Fruit fly (Drosophila melanogaster) whole organism, prepupa: ENCODE results near the gene Lcp65Ad.

ENCODE experiments used
- Blimp-1 ChIP-seq: fragments of 200-800 bp; sonication (Bioruptor generic); optimal IDR thresholded peaks from 3 replicates; lab custom pipeline; 2017; ENCODE audit warnings: missing biosample characterization, missing genetic modification characterization, mild to moderate bottlenecking, moderate library complexity, missing genetic modification reagents
- CG10669 ChIP-seq: fragments of 200-800 bp; sonication (Bioruptor generic); optimal IDR thresholded peaks from 3 replicates; lab custom pipeline; 2018; ENCODE audit warnings: missing biosample characterization, mild to moderate bottlenecking, missing genetic modification characterization, moderate library complexity
- CG11294 ChIP-seq: fragments of 200-800 bp; sonication (Bioruptor generic); IDR thresholded peaks from 2 replicates; pipeline ENCODE4 v1.3.6; 2022; ENCODE audit warnings: missing biosample characterization, missing genetic modification characterization
- CG11762 ChIP-seq: fragments of 200-800 bp; sonication (Bioruptor generic); optimal IDR thresholded peaks from 3 replicates; lab custom pipeline; 2016; ENCODE audit warnings: missing biosample characterization, missing genetic modification characterization; ENCODE audit not compliant: insufficient read depth
- CG11902 ChIP-seq: fragments of 200-800 bp; sonication (Bioruptor generic); optimal IDR thresholded peaks from 3 replicates; lab custom pipeline; 2016; ENCODE audit warnings: missing biosample characterization, missing genetic modification characterization
- CG1621 ChIP-seq: fragments of 200-800 bp; sonication (Bioruptor generic); optimal IDR thresholded peaks from 3 replicates; lab custom pipeline; 2018; ENCODE audit warnings: missing biosample characterization, mild to moderate bottlenecking, missing genetic modification characterization
- CG3032 ChIP-seq: fragments of 200-800 bp; optimal IDR thresholded peaks from 2 replicates; lab custom pipeline; 2019; ENCODE audit warnings: missing biosample characterization, mild to moderate bottlenecking, missing genetic modification characterization, moderate library complexity
- CG31627 ChIP-seq: fragments of 200-800 bp; sonication (Bioruptor generic); optimal IDR thresholded peaks from 3 replicates; lab custom pipeline; 2016; ENCODE audit warnings: missing biosample characterization, missing genetic modification characterization
- CG32006 ChIP-seq: fragments of 200-800 bp; sonication (Bioruptor generic); optimal IDR thresholded peaks from 3 replicates; lab custom pipeline; 2017; ENCODE audit warnings: missing biosample characterization, mild to moderate bottlenecking, missing genetic modification characterization
- CG34406 ChIP-seq: fragments of 200-800 bp; sonication (Bioruptor generic); optimal IDR thresholded peaks from 3 replicates; lab custom pipeline; 2016; ENCODE audit warnings: missing biosample characterization, missing genetic modification characterization
- CG3919 ChIP-seq: fragments of 200-800 bp; sonication (Bioruptor generic); optimal IDR thresholded peaks from 3 replicates; lab custom pipeline; 2016; ENCODE audit warnings: missing biosample characterization, missing genetic modification characterization
- CG6808 ChIP-seq: fragments of 200-800 bp; sonication (Bioruptor generic); optimal IDR thresholded peaks from 3 replicates; lab custom pipeline; 2017; ENCODE audit warnings: missing biosample characterization, missing genetic modification characterization, mild to moderate bottlenecking, moderate library complexity, missing genetic modification reagents
- CG8319 ChIP-seq: fragments of 200-800 bp; sonication (Bioruptor generic); optimal IDR thresholded peaks from 3 replicates; lab custom pipeline; 2016; ENCODE audit warnings: missing biosample characterization, missing genetic modification characterization
- CG9139 ChIP-seq: fragments of 200-800 bp; sonication (Bioruptor generic); optimal IDR thresholded peaks from 3 replicates; lab custom pipeline; 2017; ENCODE audit warnings: missing biosample characterization, mild to moderate bottlenecking, missing genetic modification characterization
- Eip75B ChIP-seq: fragments of 200-800 bp; sonication (Bioruptor generic); optimal IDR thresholded peaks from 3 replicates; lab custom pipeline; 2016; ENCODE audit warnings: missing biosample characterization, missing genetic modification characterization
- Eip78C ChIP-seq: fragments of 200-800 bp; sonication (Bioruptor generic); peaks from one replicate; lab custom pipeline; 2016; ENCODE audit warnings: missing biosample characterization, missing genetic modification characterization
- Eip93F ChIP-seq: fragments of 200-800 bp; sonication (Bioruptor generic); optimal IDR thresholded peaks from 2 replicates; lab custom pipeline; 2016; ENCODE audit warnings: missing biosample characterization, mild to moderate bottlenecking, missing genetic modification characterization
- Gug ChIP-seq: fragments of 200-800 bp; sonication (Bioruptor generic); IDR thresholded peaks from 2 replicates; pipeline ENCODE4 v1.3.6; 2022; ENCODE audit warnings: missing biosample characterization, missing genetic modification characterization
- Hr38 ChIP-seq: sonication (Bioruptor generic); optimal IDR thresholded peaks from 2 replicates; lab custom pipeline; 2016; ENCODE audit warnings: missing biosample characterization, missing genetic modification characterization
- Hr39 ChIP-seq: fragments of 200-800 bp; sonication (Bioruptor generic); optimal IDR thresholded peaks from 2 replicates; lab custom pipeline; 2016; ENCODE audit warnings: missing biosample characterization, missing genetic modification characterization
- Hr4 ChIP-seq: fragments of 200-800 bp; sonication (Bioruptor generic); optimal IDR thresholded peaks from 3 replicates; lab custom pipeline; 2016; ENCODE audit warnings: missing biosample characterization, missing genetic modification characterization
- Lpt ChIP-seq: fragments of 200-800 bp; sonication (Bioruptor generic); optimal IDR thresholded peaks from 3 replicates; lab custom pipeline; 2016; ENCODE audit warnings: missing biosample characterization, missing genetic modification characterization
- Met ChIP-seq: fragments of 200-800 bp; sonication (Bioruptor generic); optimal IDR thresholded peaks from 3 replicates; lab custom pipeline; 2016; ENCODE audit warnings: missing biosample characterization, missing genetic modification characterization
- Smox ChIP-seq: fragments of 200-800 bp; sonication (Bioruptor generic); optimal IDR thresholded peaks from 3 replicates; lab custom pipeline; 2016; ENCODE audit warnings: missing biosample characterization, missing genetic modification characterization
- Sox102F ChIP-seq: fragments of 200-800 bp; sonication (Bioruptor generic); optimal IDR thresholded peaks from 2 replicates; lab custom pipeline; 2016; ENCODE audit warnings: missing biosample characterization, mild to moderate bottlenecking, missing genetic modification characterization
- Sox14 ChIP-seq: fragments of 200-800 bp; sonication (Bioruptor generic); optimal IDR thresholded peaks from 3 replicates; lab custom pipeline; 2016; ENCODE audit warnings: missing biosample characterization, missing genetic modification characterization
- Sox15 ChIP-seq: fragments of 200-800 bp; sonication (Bioruptor generic); optimal IDR thresholded peaks from 3 replicates; lab custom pipeline; 2016; ENCODE audit warnings: missing biosample characterization, missing genetic modification characterization
- achi ChIP-seq: fragments of 200-800 bp; sonication (Bioruptor generic); optimal IDR thresholded peaks from 3 replicates; lab custom pipeline; 2016; ENCODE audit warnings: missing biosample characterization, missing genetic modification characterization
- cyc ChIP-seq: fragments of 200-800 bp; sonication (Bioruptor generic); optimal IDR thresholded peaks from 3 replicates; lab custom pipeline; 2016; ENCODE audit warnings: missing biosample characterization, missing genetic modification characterization
- dac ChIP-seq: fragments of 200-800 bp; sonication (Bioruptor generic); optimal IDR thresholded peaks from 2 replicates; lab custom pipeline; 2017; ENCODE audit warnings: missing biosample characterization, mild to moderate bottlenecking, missing genetic modification characterization
- dsx ChIP-seq: fragments of 200-800 bp; optimal IDR thresholded peaks from 3 replicates; lab custom pipeline; 2019; ENCODE audit warnings: missing biosample characterization, mild to moderate bottlenecking, missing genetic modification characterization, moderate library complexity; ENCODE audit not compliant: poor library complexity, severe bottlenecking
- eg ChIP-seq: fragments of 200-800 bp; sonication (Bioruptor generic); IDR thresholded peaks from 3 replicates; pipeline ENCODE4 v1.3.6; 2022; ENCODE audit warnings: missing biosample characterization, missing genetic modification characterization
- esn ChIP-seq: fragments of 200-800 bp; sonication (Bioruptor generic); optimal IDR thresholded peaks from 2 replicates; lab custom pipeline; 2016; ENCODE audit warnings: missing biosample characterization, mild to moderate bottlenecking, missing genetic modification characterization, moderate library complexity
- fkh ChIP-seq: fragments of 200-800 bp; sonication (Bioruptor generic); optimal IDR thresholded peaks from 3 replicates; lab custom pipeline; 2017; ENCODE audit warnings: missing biosample characterization, mild to moderate bottlenecking, missing genetic modification characterization, moderate library complexity
- lz ChIP-seq: fragments of 200-800 bp; sonication (Bioruptor generic); optimal IDR thresholded peaks from 3 replicates; lab custom pipeline; 2016; ENCODE audit warnings: missing biosample characterization, missing genetic modification characterization
- net ChIP-seq: fragments of 200-800 bp; sonication (Bioruptor generic); optimal IDR thresholded peaks from 3 replicates; lab custom pipeline; 2016; ENCODE audit warnings: missing biosample characterization, missing genetic modification characterization
- pdm3 ChIP-seq: fragments of 200-800 bp; sonication (Bioruptor generic); optimal IDR thresholded peaks from 3 replicates; lab custom pipeline; 2016; ENCODE audit warnings: missing biosample characterization, missing genetic modification characterization
- salr ChIP-seq, 2 experiments: fragments of 200-800 bp; sonication (Bioruptor generic); optimal IDR thresholded peaks; 3 replicates each; lab custom pipeline; 2016 to 2018; ENCODE audit warnings: missing biosample characterization in 2 of 2, missing genetic modification characterization in 2 of 2, mild to moderate bottlenecking in 1 of 2
- svp ChIP-seq: fragments of 200-800 bp; sonication (Bioruptor generic); peaks from one replicate; lab custom pipeline; 2016; ENCODE audit warnings: missing biosample characterization, missing genetic modification characterization
- topi ChIP-seq: fragments of 200-800 bp; sonication (Bioruptor generic); optimal IDR thresholded peaks from 3 replicates; lab custom pipeline; 2016; ENCODE audit warnings: missing biosample characterization, missing genetic modification characterization

Lcp65Ad gene

dm6 chr3L:6159863-6160262 is 16.7 kb downstream of the Lcp65Ad start:
- TF ChIP-seq svp (peak; percentile 47), CG31627 (no peak)

dm6 chr3L:6160514-6160913 is 17.3 kb downstream of the Lcp65Ad start, which contains the start of gene Cpr65Az:
Gene Cpr65Az, plus strand, starts transcription at chr3L:6160814.
- TF ChIP-seq CG34406 (GFP tag; lab: Kevin White, UChicago) (no peak), Eip78C (GFP tag; lab: Kevin White, UChicago) (no peak), net (GFP tag; lab: Kevin White, UChicago) (no peak), topi (GFP tag; lab: Kevin White, UChicago) (no peak), dsx (GFP tag; lab: Kevin White, UChicago) (no peak), CG11902 (GFP tag; lab: Kevin White, UChicago) (no peak), CG3919 (no peak), Hr4 (GFP tag; lab: Kevin White, UChicago) (no peak), Smox (no peak), Hr38 (GFP tag; lab: Kevin White, UChicago) (no peak), Eip93F (GFP tag; lab: Kevin White, UChicago) (no peak), dac (GFP tag; lab: Kevin White, UChicago) (no peak), CG1621 (tag; lab: Kevin White, UChicago) (no peak), pdm3 (GFP tag; lab: Kevin White, UChicago) (no peak), CG11762 (GFP tag; lab: Kevin White, UChicago) (no peak), salr (GFP tag; optimal IDR thresholded peaks at IDR 0.05; lab: Kevin White, UChicago) (no peak)
- TF ChIP-seq, all 60 proteins: peak for 0

- TF ChIP-seq lz (GFP tag; lab: Kevin White, UChicago) (no peak), salr (GFP tag; optimal IDR thresholded peaks at IDR 0.05; lab: Kevin White, UChicago) (no peak), Eip93F (GFP tag; lab: Kevin White, UChicago) (no peak)
These were observed 18.8 kb downstream of the Lcp65Ad start for dm6 chr3L:6161997-6162396.

- TF ChIP-seq Blimp-1 (GFP tag; lab: Kevin White, UChicago), result no peak
- TF ChIP-seq Sox14 (GFP tag; lab: Kevin White, UChicago), result no peak
- no peak for TF ChIP-seq CG11762 (GFP tag; lab: Kevin White, UChicago)
- TF ChIP-seq Eip75B (GFP tag; lab: Kevin White, UChicago), result no peak
- no peak for TF ChIP-seq CG8319 (GFP tag; lab: Kevin White, UChicago)
- TF ChIP-seq CG34406 (GFP tag; lab: Kevin White, UChicago), result no peak
- no peak for TF ChIP-seq eg (GFP tag; lab: Robert Waterston, UW)
- no peak for TF ChIP-seq CG9139 (GFP tag; lab: Kevin White, UChicago)
- no peak for TF ChIP-seq Smox
- no peak for TF ChIP-seq salr (GFP tag; optimal IDR thresholded peaks at IDR 0.05; lab: Kevin White, UChicago)
- TF ChIP-seq Sox15 (GFP tag; lab: Kevin White, UChicago), result no peak
- TF ChIP-seq Hr39, result no peak
- no peak for TF ChIP-seq achi
- no peak for TF ChIP-seq fkh
- TF ChIP-seq CG1621 (tag; lab: Kevin White, UChicago), result no peak
- no peak for TF ChIP-seq Met (GFP tag; lab: Kevin White, UChicago)
- TF ChIP-seq, all 60 proteins: peak for 0
These were observed 19.4 kb downstream of the Lcp65Ad start, which contains the start of gene Prdm13 for dm6 chr3L:6162483-6163128. Gene Prdm13, plus strand, starts transcription at chr3L:6163127.

- TF ChIP-seq CG32006, result no peak
- no peak for TF ChIP-seq Lpt (GFP tag; lab: Kevin White, UChicago)
- no peak for TF ChIP-seq topi (GFP tag; lab: Kevin White, UChicago)
- peak; percentile 14; the same call in 1 of the 2 replicates for TF ChIP-seq Gug (GFP tag; lab: Robert Waterston, UW)
- TF ChIP-seq eg (GFP tag; lab: Robert Waterston, UW), result no peak
- peak; percentile 53 for TF ChIP-seq esn (GFP tag; lab: Kevin White, UChicago)
- TF ChIP-seq CG3032 (tag; lab: Kevin White, UChicago), result peak; percentile 57
- no peak for TF ChIP-seq svp
- TF ChIP-seq CG31627, result no peak
- TF ChIP-seq Sox15 (GFP tag; lab: Kevin White, UChicago), result peak; percentile 18
- TF ChIP-seq Sox102F (GFP tag; lab: Kevin White, UChicago), result no peak
- no peak for TF ChIP-seq cyc (GFP tag; lab: Kevin White, UChicago)
- no peak for TF ChIP-seq CG10669 (GFP tag; lab: Kevin White, UChicago)
- no peak for TF ChIP-seq CG11294 (GFP tag; lab: Robert Waterston, UW)
- TF ChIP-seq lz (GFP tag; lab: Kevin White, UChicago), result no peak
- TF ChIP-seq CG6808, result no peak
- TF ChIP-seq CG9139 (GFP tag; lab: Kevin White, UChicago), result no peak
- no peak for TF ChIP-seq dac (GFP tag; lab: Kevin White, UChicago)
These were observed 30.6 kb downstream of the Lcp65Ad start, which contains the start of the genes fmt and CG7376 for dm6 chr3L:6173826-6174255. Gene fmt, minus strand, starts transcription at chr3L:6173880. Gene CG7376, plus strand, starts transcription at chr3L:6174248.
